Worm (Caenorhabditis elegans): ENCODE results near the gene pei-2.

The pei-2 gene

DNA sequence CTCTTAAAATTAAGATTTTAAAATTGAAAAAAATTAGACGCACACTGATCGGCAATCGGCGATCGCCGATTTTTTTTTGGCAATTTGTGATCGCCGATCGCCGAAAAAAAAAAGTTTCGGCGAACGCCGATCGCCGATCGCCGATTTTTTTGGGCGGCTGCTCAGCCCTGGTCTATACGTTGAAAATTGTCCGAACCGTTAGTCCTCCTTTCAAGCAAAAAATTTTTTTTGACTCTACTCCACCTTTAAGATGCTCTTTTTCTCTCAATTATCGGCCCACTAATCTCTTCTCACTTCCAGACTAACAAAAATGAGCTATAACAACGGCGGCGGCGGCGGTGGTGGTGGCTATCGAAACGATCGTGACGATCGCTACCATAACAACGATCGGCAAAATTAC, 14.8 kb downstream of the pei-2 start, which contains the start of gene ergo-1:
ergo-1 (plus strand) TSS at position 301 of the 400 bp plus-strand sequence.
- TF ChIP-seq mab-5 (tag; optimal IDR thresholded peaks at IDR 0.05) (no peak), cnd-1 (tag; optimal IDR thresholded peaks at IDR 0.05) (no peak), mep-1 (tag; optimal IDR thresholded peaks at IDR 0.05) (no peak), bed-3 (GFP tag; optimal IDR thresholded peaks at IDR 0.05) (no peak), nhr-76 (tag; optimal IDR thresholded peaks at IDR 0.05) (no peak), ham-2 (GFP tag; optimal IDR thresholded peaks at IDR 0.05) (no peak), ztf-11 (tag; optimal IDR thresholded peaks at IDR 0.05) (no peak), nhr-2 (tag; optimal IDR thresholded peaks at IDR 0.05) (no peak), lsy-2 (tag; optimal IDR thresholded peaks at IDR 0.05) (no peak), sem-2 (GFP tag; optimal IDR thresholded peaks at IDR 0.05) (no peak)

DNA sequence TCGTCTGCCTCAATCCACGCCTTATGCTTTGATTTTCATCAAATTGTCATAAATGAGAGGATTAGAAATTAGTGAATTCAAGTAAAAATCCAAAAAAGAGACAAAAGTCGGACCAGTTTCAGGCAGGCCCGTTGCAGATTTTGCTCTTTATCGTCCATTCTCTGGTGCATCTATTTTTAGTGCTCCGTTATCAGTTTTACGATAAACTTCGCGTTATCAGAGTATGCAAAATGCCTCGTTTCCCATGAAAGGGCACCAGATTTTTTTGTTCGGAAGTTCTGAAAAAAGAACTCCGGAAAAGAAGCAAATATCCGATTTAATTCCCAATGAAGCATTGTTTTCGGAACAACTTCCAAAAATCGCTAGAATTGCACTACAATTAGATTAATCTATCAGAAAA, 17.4 kb downstream of the pei-2 start:
- TF ChIP-seq snpc-4 (tag; optimal IDR thresholded peaks at IDR 0.05) (no peak), elt-1 (tag; optimal IDR thresholded peaks at IDR 0.05; ENCODE audit: borderline replicate concordance, insufficient read depth) (no peak), zip-8 (tag; optimal IDR thresholded peaks at IDR 0.05) (no peak), hlh-1 (tag; optimal IDR thresholded peaks at IDR 0.05) (no peak), nhr-76 (tag; optimal IDR thresholded peaks at IDR 0.05) (no peak), sptf-1 (tag; optimal IDR thresholded peaks at IDR 0.05) (no peak), elt-3 (tag; optimal IDR thresholded peaks at IDR 0.05) (no peak), M03D4.4 (tag; optimal IDR thresholded peaks at IDR 0.05) (no peak), mep-1 (tag; optimal IDR thresholded peaks at IDR 0.05) (no peak), blmp-1 (tag; optimal IDR thresholded peaks at IDR 0.05) (no peak), unc-39 (tag; optimal IDR thresholded peaks at IDR 0.05) (no peak), sem-2 (GFP tag; optimal IDR thresholded peaks at IDR 0.05) (no peak), bed-3 (GFP tag; optimal IDR thresholded peaks at IDR 0.05) (no peak), nhr-237 (tag; optimal IDR thresholded peaks at IDR 0.05) (no peak), ceh-83 (GFP tag; optimal IDR thresholded peaks at IDR 0.05) (no peak), cnd-1 (tag; optimal IDR thresholded peaks at IDR 0.05) (no peak), lsy-2 (tag; optimal IDR thresholded peaks at IDR 0.05) (no peak)

DNA sequence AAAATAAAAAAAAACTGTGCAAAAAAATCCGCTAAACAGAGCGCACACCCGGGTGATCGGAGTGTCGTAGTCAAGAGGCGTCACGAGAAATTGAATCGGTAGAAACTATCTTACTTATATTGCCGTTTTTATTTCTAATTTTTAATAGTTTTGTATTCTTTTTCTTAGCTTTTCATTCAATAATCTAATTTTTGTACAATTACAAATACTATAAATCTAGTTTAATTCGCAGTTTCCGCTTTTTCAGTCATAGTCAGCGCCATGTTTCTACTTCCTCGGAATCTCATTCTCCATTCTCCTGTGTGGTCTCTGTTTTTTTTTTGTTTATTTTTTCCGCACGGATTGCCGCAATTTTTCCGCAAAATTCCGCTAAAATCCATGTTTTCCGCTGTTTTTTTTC, 19.4 kb downstream of the pei-2 start:
- TF ChIP-seq ceh-83 (GFP tag; optimal IDR thresholded peaks at IDR 0.05) (peak; percentile 79), sptf-1 (tag; optimal IDR thresholded peaks at IDR 0.05) (peak; percentile 77), bed-3 (GFP tag; optimal IDR thresholded peaks at IDR 0.05) (peak; percentile 54), unc-62 (GFP tag; optimal IDR thresholded peaks at IDR 0.05) (no peak), nhr-12 (tag; optimal IDR thresholded peaks at IDR 0.05) (no peak), ceh-39 (tag; optimal IDR thresholded peaks at IDR 0.05) (no peak), nhr-76 (tag; optimal IDR thresholded peaks at IDR 0.05) (no peak), nhr-237 (tag; optimal IDR thresholded peaks at IDR 0.05) (peak; percentile 64), unc-39 (tag; optimal IDR thresholded peaks at IDR 0.05) (no peak), ces-1 (GFP tag; optimal IDR thresholded peaks at IDR 0.05) (peak; percentile 59), nhr-28 (tag; optimal IDR thresholded peaks at IDR 0.05) (no peak), mls-2 (tag; optimal IDR thresholded peaks at IDR 0.05) (peak; percentile 64), unc-120 (tag; optimal IDR thresholded peaks at IDR 0.05; ENCODE audit: poor library complexity, severe bottlenecking) (no peak), ztf-11 (tag; optimal IDR thresholded peaks at IDR 0.05) (no peak), drap-1 (GFP tag; optimal IDR thresholded peaks at IDR 0.05) (peak; percentile 27), M03D4.4 (tag; optimal IDR thresholded peaks at IDR 0.05) (peak; percentile 56), mep-1 (tag; optimal IDR thresholded peaks at IDR 0.05) (peak; percentile 65), lin-13 (tag; optimal IDR thresholded peaks at IDR 0.05) (peak; percentile 22), cnd-1 (tag; optimal IDR thresholded peaks at IDR 0.05) (peak; percentile 45), lsy-2 (tag; optimal IDR thresholded peaks at IDR 0.05) (peak; percentile 45), sem-2 (GFP tag; optimal IDR thresholded peaks at IDR 0.05) (peak; percentile 37), lin-32 (GFP tag; optimal IDR thresholded peaks at IDR 0.05) (peak; percentile 55)

DNA sequence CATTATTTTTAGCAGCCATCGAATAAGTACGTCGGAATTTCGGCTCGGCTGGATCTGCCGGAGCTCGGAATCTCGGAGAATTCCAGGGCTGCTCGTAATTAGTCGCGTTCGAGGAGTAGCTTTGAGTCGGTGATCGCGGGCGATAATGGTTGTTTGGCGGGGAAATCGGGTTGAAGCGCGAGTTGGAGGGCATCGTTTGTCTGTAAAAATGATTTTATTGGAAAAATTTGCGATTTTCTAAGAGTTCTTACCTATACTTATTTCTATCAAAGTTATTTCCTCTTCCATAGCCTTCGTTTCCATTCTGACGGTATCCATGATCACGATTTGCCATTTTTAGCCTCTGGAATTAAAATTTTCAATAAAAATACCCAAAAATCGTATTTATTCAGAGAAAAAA, 19.9 kb downstream of the pei-2 start, which contains the start of gene Y50D4C.5:
Y50D4C.5 (minus strand) TSS at position 345 of the 400 bp plus-strand sequence.
- TF ChIP-seq sptf-1 (tag; optimal IDR thresholded peaks at IDR 0.05) (no peak), nhr-237 (tag; optimal IDR thresholded peaks at IDR 0.05) (no peak), lin-32 (GFP tag; optimal IDR thresholded peaks at IDR 0.05) (no peak), unc-120 (tag; optimal IDR thresholded peaks at IDR 0.05; ENCODE audit: poor library complexity, severe bottlenecking) (no peak), mep-1 (tag; optimal IDR thresholded peaks at IDR 0.05) (no peak)

DNA sequence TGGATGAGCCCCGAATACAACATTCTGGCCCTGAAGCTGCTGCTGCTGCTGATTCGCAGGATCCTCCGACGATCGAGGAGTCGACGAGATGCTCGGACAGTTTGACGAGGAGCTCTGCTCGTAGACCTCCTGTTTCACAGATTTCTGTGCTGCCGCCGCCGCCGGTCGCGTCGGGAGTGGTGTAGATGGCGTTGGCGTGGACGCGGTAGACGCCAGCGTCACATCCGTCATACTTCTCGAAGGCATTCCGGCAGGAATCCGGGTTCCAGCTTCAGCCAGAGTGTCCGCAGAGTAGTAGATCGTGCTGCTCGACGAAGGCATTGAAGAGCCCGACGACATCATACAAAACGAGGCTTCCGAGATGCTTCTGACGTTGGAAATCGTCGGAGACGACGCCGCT, 22.1 kb downstream of the pei-2 start:
- no peak for TF ChIP-seq ceh-43 (GFP tag; optimal IDR thresholded peaks at IDR 0.05)
- TF ChIP-seq mep-1 (tag; optimal IDR thresholded peaks at IDR 0.05), result no peak
- no peak for TF ChIP-seq nhr-2 (tag; optimal IDR thresholded peaks at IDR 0.05)
- TF ChIP-seq hlh-1 (tag; optimal IDR thresholded peaks at IDR 0.05), result no peak
- TF ChIP-seq nhr-28 (tag; optimal IDR thresholded peaks at IDR 0.05), result no peak
- no peak for TF ChIP-seq sem-2 (GFP tag; optimal IDR thresholded peaks at IDR 0.05)
- TF ChIP-seq lin-32 (GFP tag; optimal IDR thresholded peaks at IDR 0.05), result no peak
- no peak for TF ChIP-seq blmp-1 (tag; optimal IDR thresholded peaks at IDR 0.05)
- no peak for TF ChIP-seq unc-62 (GFP tag; optimal IDR thresholded peaks at IDR 0.05)
- TF ChIP-seq lsy-2 (tag; optimal IDR thresholded peaks at IDR 0.05), result no peak
- TF ChIP-seq drap-1 (GFP tag; optimal IDR thresholded peaks at IDR 0.05), result no peak
- no peak for TF ChIP-seq nhr-12 (tag; optimal IDR thresholded peaks at IDR 0.05)
- TF ChIP-seq sptf-1 (tag; optimal IDR thresholded peaks at IDR 0.05), result no peak
- no peak for TF ChIP-seq ces-1 (GFP tag; optimal IDR thresholded peaks at IDR 0.05)
- TF ChIP-seq M03D4.4 (tag; optimal IDR thresholded peaks at IDR 0.05), result no peak
- TF ChIP-seq ham-2 (GFP tag; optimal IDR thresholded peaks at IDR 0.05), result no peak
- no peak for TF ChIP-seq ztf-11 (tag; optimal IDR thresholded peaks at IDR 0.05)
- TF ChIP-seq nhr-237 (tag; optimal IDR thresholded peaks at IDR 0.05), result no peak
- TF ChIP-seq unc-39 (tag; optimal IDR thresholded peaks at IDR 0.05), result no peak
- no peak for TF ChIP-seq bed-3 (GFP tag; optimal IDR thresholded peaks at IDR 0.05)
